Worm (Caenorhabditis elegans) whole organism, early embryonic: ENCODE results near the gene K12D12.4.

Experiments
- B0310.2 ChIP-seq: sonication (generic microtip); optimal IDR thresholded peaks from 2 replicates; lab custom pipeline; 2016; ENCODE audit warnings: mild to moderate bottlenecking, missing genetic modification characterization, missing compliant biosample characterization
- ama-1 ChIP-seq: fragments of 150-350 bp; optimal IDR thresholded peaks from 2 replicates; lab custom pipeline; 2014
- ceh-36 ChIP-seq: sonication (generic microtip); optimal IDR thresholded peaks from 2 replicates; lab custom pipeline; 2016; ENCODE audit warnings: missing genetic modification characterization, inconsistent platforms, missing compliant biosample characterization
- flt-1 ChIP-seq: fragments of 200-800 bp; sonication (Bioruptor generic); IDR thresholded peaks from 2 replicates; pipeline ENCODE4 v1.3.6; 2022; ENCODE audit warnings: missing genetic modification characterization, missing compliant biosample characterization
- hmbx-1 ChIP-seq: sonication (generic microtip); optimal IDR thresholded peaks from 2 replicates; lab custom pipeline; 2016; ENCODE audit warnings: mild to moderate bottlenecking, missing genetic modification characterization, missing compliant biosample characterization
- hmg-4 ChIP-seq: fragments of 200-800 bp; sonication (Bioruptor generic); optimal IDR thresholded peaks from 2 replicates; lab custom pipeline; 2018; ENCODE audit warnings: mild to moderate bottlenecking, missing genetic modification characterization, missing compliant biosample characterization
- sea-1 ChIP-seq: fragments of 200-800 bp; sonication (Bioruptor generic); conservative IDR thresholded peaks from 2 replicates; pipeline ENCODE4 v1.3.6; 2022; ENCODE audit warnings: missing genetic modification characterization, missing compliant biosample characterization
- tbx-37 ChIP-seq: fragments of 200-800 bp; sonication (Bioruptor generic); conservative IDR thresholded peaks from 2 replicates; pipeline ENCODE4 v1.3.6; 2022; ENCODE audit warnings: missing genetic modification reagents, missing genetic modification characterization, missing compliant biosample characterization

- no peak for TF ChIP-seq ama-1 (lab: Kevin White, UChicago)
- TF ChIP-seq sea-1 (GFP tag; lab: Robert Waterston, UW): no peak
- TF ChIP-seq flt-1: no peak
- TF ChIP-seq ceh-36 (tag; lab: Kevin White, UChicago): no peak
- TF ChIP-seq B0310.2 (tag; lab: Kevin White, UChicago): no peak
- TF ChIP-seq hmg-4 (GFP tag; lab: Kevin White, UChicago): no peak
- no peak for TF ChIP-seq hmbx-1 (tag; lab: Kevin White, UChicago)
- TF ChIP-seq tbx-37: no peak
Measured at ce11 chrII:11883648-11884047, 18.1 kb upstream of the K12D12.4 start, which contains the start of gene ZK930.6.
